Fruit fly (Drosophila melanogaster) whole organism, embryonic: ENCODE results near the gene Hsp70Ba.

Source experiments
- Awh ChIP-seq: fragments of 200-800 bp; sonication (Bioruptor generic); IDR thresholded peaks from 2 replicates; pipeline ENCODE4, ENCODE4 v1.3.6; 2022; ENCODE audit warnings: missing biosample characterization, missing genetic modification characterization
- B-H1 ChIP-seq: fragments of 200-800 bp; sonication (Bioruptor generic); IDR thresholded peaks from 3 replicates; pipeline ENCODE4 v1.3.6; 2022; ENCODE audit warnings: missing biosample characterization, missing genetic modification characterization
- CG10274 ChIP-seq: fragments of 200-800 bp; sonication (Bioruptor generic); optimal IDR thresholded peaks from 3 replicates; lab custom pipeline; 2017; ENCODE audit warnings: missing biosample characterization, mild to moderate bottlenecking, missing genetic modification characterization
- CG10431 ChIP-seq: fragments of 200-800 bp; sonication (Bioruptor generic); optimal IDR thresholded peaks from 3 replicates; lab custom pipeline; 2018; ENCODE audit warnings: missing biosample characterization, mild to moderate bottlenecking, missing genetic modification characterization
- CG10462 ChIP-seq: fragments of 200-800 bp; sonication (Bioruptor generic); optimal IDR thresholded peaks from 2 replicates; lab custom pipeline; 2016; ENCODE audit warnings: missing biosample characterization, missing genetic modification characterization
- CG10565 ChIP-seq: fragments of 200-800 bp; sonication (Bioruptor generic); optimal IDR thresholded peaks from 3 replicates; lab custom pipeline; 2016; ENCODE audit warnings: missing biosample characterization, mild to moderate bottlenecking, missing genetic modification characterization
- CG11504 ChIP-seq: fragments of 200-800 bp; sonication (Bioruptor generic); optimal IDR thresholded peaks from 3 replicates; lab custom pipeline; 2019; ENCODE audit warnings: missing biosample characterization, mild to moderate bottlenecking, missing genetic modification characterization, moderate library complexity
- CG14667 ChIP-seq: fragments of 200-800 bp; sonication (Bioruptor generic); IDR thresholded peaks from 2 replicates; pipeline ENCODE4 v1.3.6; 2022; ENCODE audit warnings: missing biosample characterization, missing genetic modification characterization
- CG1647 ChIP-seq: fragments of 200-800 bp; sonication (Bioruptor generic); optimal IDR thresholded peaks from 3 replicates; lab custom pipeline; 2016; ENCODE audit warnings: missing biosample characterization, missing genetic modification characterization
- CG17328 ChIP-seq: fragments of 200-800 bp; sonication (Bioruptor generic); IDR thresholded peaks from 2 replicates; pipeline ENCODE4 v1.3.6; 2022; ENCODE audit warnings: missing biosample characterization, missing genetic modification characterization
- CG17612 ChIP-seq: fragments of 200-800 bp; sonication (Bioruptor generic); IDR thresholded peaks from 2 replicates; pipeline ENCODE4 v1.3.6; 2022; ENCODE audit warnings: missing biosample characterization, missing genetic modification characterization
- CG17802 ChIP-seq: fragments of 200-800 bp; sonication (Bioruptor generic); optimal IDR thresholded peaks from 2 replicates; lab custom pipeline; 2018; ENCODE audit warnings: missing biosample characterization, mild to moderate bottlenecking, missing genetic modification characterization, moderate library complexity
- CG18599 ChIP-seq: fragments of 200-800 bp; sonication (Bioruptor generic); optimal IDR thresholded peaks from 3 replicates; lab custom pipeline; 2017; ENCODE audit warnings: missing biosample characterization, missing genetic modification characterization, mild to moderate bottlenecking, moderate library complexity, missing genetic modification reagents
- CG2120 ChIP-seq: fragments of 200-800 bp; sonication (Bioruptor generic); optimal IDR thresholded peaks from 3 replicates; lab custom pipeline; 2016; ENCODE audit warnings: missing biosample characterization, missing genetic modification characterization
- CG31224 ChIP-seq: fragments of 200-800 bp; sonication (Bioruptor generic); IDR thresholded peaks from 2 replicates; pipeline ENCODE4 v1.3.6; 2022; ENCODE audit warnings: missing biosample characterization, missing genetic modification characterization
- CG6175 ChIP-seq: fragments of 200-800 bp; sonication (Bioruptor generic); IDR thresholded peaks from 3 replicates; pipeline ENCODE4 v1.3.6; 2022; ENCODE audit warnings: missing biosample characterization, missing genetic modification characterization
- CG7987 ChIP-seq: fragments of 200-800 bp; sonication (Bioruptor generic); optimal IDR thresholded peaks from 2 replicates; lab custom pipeline; 2018; ENCODE audit warnings: missing biosample characterization, mild to moderate bottlenecking, missing genetic modification characterization, moderate library complexity
- CG8924 ChIP-seq: fragments of 200-800 bp; optimal IDR thresholded peaks from 3 replicates; lab custom pipeline; 2019; ENCODE audit warnings: missing biosample characterization, mild to moderate bottlenecking, missing genetic modification characterization, moderate library complexity
- CG8944 ChIP-seq: fragments of 200-800 bp; sonication (Bioruptor generic); optimal IDR thresholded peaks from 3 replicates; lab custom pipeline; 2016; ENCODE audit warnings: missing biosample characterization, missing genetic modification characterization
- Deaf1 ChIP-seq: fragments of 200-800 bp; optimal IDR thresholded peaks from 3 replicates; lab custom pipeline; 2019; ENCODE audit warnings: missing biosample characterization, mild to moderate bottlenecking, missing genetic modification characterization, moderate library complexity
- Dfd ChIP-seq, 2 experiments: fragments of >200 bp; optimal IDR thresholded peaks; 2 replicates each; lab custom pipeline; 2017; ENCODE audit warnings: missing biosample characterization in 2 of 2, missing genetic modification characterization in 2 of 2
- Dip3 ChIP-seq: fragments of 200-800 bp; sonication (Bioruptor generic); optimal IDR thresholded peaks from 3 replicates; lab custom pipeline; 2016; ENCODE audit warnings: missing biosample characterization, missing genetic modification characterization
- Elba2 ChIP-seq: fragments of 200-800 bp; sonication (Bioruptor generic); optimal IDR thresholded peaks from 3 replicates; lab custom pipeline; 2016; ENCODE audit warnings: missing biosample characterization, missing genetic modification characterization
- HLHmδ ChIP-seq: fragments of 200-800 bp; sonication (Bioruptor generic); optimal IDR thresholded peaks from 2 replicates; lab custom pipeline; 2018; ENCODE audit warnings: missing biosample characterization, mild to moderate bottlenecking, missing genetic modification characterization, moderate library complexity
- Jarid2 ChIP-seq: fragments of 200-800 bp; sonication (Bioruptor generic); optimal IDR thresholded peaks from 3 replicates; lab custom pipeline; 2017; ENCODE audit warnings: mild to moderate bottlenecking, missing biosample characterization, missing genetic modification reagents, missing genetic modification characterization
- Lpt ChIP-seq: fragments of >200 bp; optimal IDR thresholded peaks from 2 replicates; lab custom pipeline; 2018; ENCODE audit warnings: missing biosample characterization, missing genetic modification characterization
- MBD-R2 ChIP-seq: fragments of 200-800 bp; sonication (Bioruptor generic); IDR thresholded peaks from 2 replicates; pipeline ENCODE4 v1.3.6; 2022; ENCODE audit warnings: missing biosample characterization, missing genetic modification characterization
- MESR4 ChIP-seq: fragments of 200-800 bp; sonication (Bioruptor generic); optimal IDR thresholded peaks from 2 replicates; lab custom pipeline; 2018; ENCODE audit warnings: missing biosample characterization, mild to moderate bottlenecking, missing genetic modification characterization, moderate library complexity
- NC2β ChIP-seq: fragments of 200-800 bp; sonication (Bioruptor generic); optimal IDR thresholded peaks from 2 replicates; lab custom pipeline; 2016; ENCODE audit warnings: missing biosample characterization, missing genetic modification characterization
- Opbp ChIP-seq: fragments of 200-800 bp; sonication (Bioruptor generic); IDR thresholded peaks from 3 replicates; pipeline ENCODE4 v1.3.6; 2022; ENCODE audit warnings: missing biosample characterization, missing genetic modification characterization; ENCODE audit not compliant: partially characterized antibody
- Rx ChIP-seq: fragments of 200-800 bp; sonication (Bioruptor generic); IDR thresholded peaks from 2 replicates; pipeline ENCODE4 v1.3.6; 2022; ENCODE audit warnings: missing biosample characterization, missing genetic modification characterization
- Usf ChIP-seq: fragments of 200-800 bp; sonication (Bioruptor generic); optimal IDR thresholded peaks from 2 replicates; lab custom pipeline; 2017; ENCODE audit warnings: missing genotype, missing biosample characterization, missing genetic modification characterization
- ac ChIP-seq: fragments of 200-800 bp; sonication (Bioruptor generic); optimal IDR thresholded peaks from 3 replicates; lab custom pipeline; 2017; ENCODE audit warnings: missing biosample characterization, mild to moderate bottlenecking, missing genetic modification characterization
- bsh ChIP-seq, 2 experiments: fragments of 200-800 bp; sonication (Bioruptor generic); optimal IDR thresholded peaks; 2 replicates each; lab custom pipeline; 2017 to 2018; ENCODE audit warnings: mild to moderate bottlenecking in 2 of 2, missing biosample characterization in 2 of 2, missing genetic modification characterization in 2 of 2, moderate library complexity in 1 of 2
- cad ChIP-seq: fragments of >200 bp; optimal IDR thresholded peaks from 2 replicates; lab custom pipeline; 2017; ENCODE audit warnings: missing biosample characterization, missing genetic modification characterization
- cg ChIP-seq: fragments of 200-800 bp; sonication (Bioruptor generic); optimal IDR thresholded peaks from 3 replicates; lab custom pipeline; 2019; ENCODE audit warnings: missing biosample characterization, mild to moderate bottlenecking, missing genetic modification characterization, moderate library complexity
- crc ChIP-seq: fragments of 200-800 bp; sonication (Bioruptor generic); optimal IDR thresholded peaks from 2 replicates; lab custom pipeline; 2016; ENCODE audit warnings: missing biosample characterization, missing genetic modification characterization
- dimm ChIP-seq: fragments of 200-800 bp; sonication (Bioruptor generic); IDR thresholded peaks from 2 replicates; pipeline ENCODE4 v1.3.6; 2022; ENCODE audit warnings: missing biosample characterization, missing genetic modification characterization
- gcm2 ChIP-seq: fragments of 200-800 bp; sonication (Bioruptor generic); optimal IDR thresholded peaks from 2 replicates; lab custom pipeline; 2016; ENCODE audit warnings: missing biosample characterization, missing genetic modification characterization
- gsb-n ChIP-seq: fragments of 200-800 bp; sonication (Bioruptor generic); optimal IDR thresholded peaks from 3 replicates; lab custom pipeline; 2018; ENCODE audit warnings: missing biosample characterization, mild to moderate bottlenecking, missing genetic modification characterization
- inv ChIP-seq: fragments of 200-800 bp; sonication (Bioruptor generic); IDR thresholded peaks from 2 replicates; pipeline ENCODE4 v1.3.6; 2022; ENCODE audit warnings: missing biosample characterization, missing genetic modification characterization; ENCODE audit not compliant: partially characterized antibody
- jing ChIP-seq: fragments of 200-800 bp; sonication (Bioruptor generic); optimal IDR thresholded peaks from 2 replicates; lab custom pipeline; 2018; ENCODE audit warnings: missing biosample characterization, mild to moderate bottlenecking, missing genetic modification characterization
- kni ChIP-seq: fragments of 200-800 bp; sonication (Bioruptor generic); optimal IDR thresholded peaks from 3 replicates; lab custom pipeline; 2017; ENCODE audit warnings: mild to moderate bottlenecking, missing biosample characterization, missing genetic modification reagents, missing genetic modification characterization
- knrl ChIP-seq: fragments of 200-800 bp; sonication (Bioruptor generic); IDR thresholded peaks from 3 replicates; pipeline ENCODE4 v1.3.6; 2022; ENCODE audit warnings: missing biosample characterization, missing genetic modification characterization; ENCODE audit not compliant: partially characterized antibody
- otp ChIP-seq: fragments of 200-800 bp; sonication (Bioruptor generic); IDR thresholded peaks from 3 replicates; pipeline ENCODE4, ENCODE4 v1.3.6; 2022; ENCODE audit warnings: missing biosample characterization, missing genetic modification characterization
- schlank ChIP-seq: fragments of 200-800 bp; sonication (Bioruptor generic); optimal IDR thresholded peaks from 2 replicates; lab custom pipeline; 2018; ENCODE audit warnings: missing biosample characterization, mild to moderate bottlenecking, missing genetic modification characterization
- toy ChIP-seq: fragments of 200-800 bp; sonication (Bioruptor generic); IDR thresholded peaks from 2 replicates; pipeline ENCODE4 v1.3.6; 2022; ENCODE audit warnings: missing biosample characterization, missing genetic modification characterization
- trem ChIP-seq: fragments of 200-800 bp; optimal IDR thresholded peaks from 3 replicates; lab custom pipeline; 2019; ENCODE audit warnings: missing biosample characterization, mild to moderate bottlenecking, missing genetic modification characterization, moderate library complexity

Hsp70Ba gene

DNA sequence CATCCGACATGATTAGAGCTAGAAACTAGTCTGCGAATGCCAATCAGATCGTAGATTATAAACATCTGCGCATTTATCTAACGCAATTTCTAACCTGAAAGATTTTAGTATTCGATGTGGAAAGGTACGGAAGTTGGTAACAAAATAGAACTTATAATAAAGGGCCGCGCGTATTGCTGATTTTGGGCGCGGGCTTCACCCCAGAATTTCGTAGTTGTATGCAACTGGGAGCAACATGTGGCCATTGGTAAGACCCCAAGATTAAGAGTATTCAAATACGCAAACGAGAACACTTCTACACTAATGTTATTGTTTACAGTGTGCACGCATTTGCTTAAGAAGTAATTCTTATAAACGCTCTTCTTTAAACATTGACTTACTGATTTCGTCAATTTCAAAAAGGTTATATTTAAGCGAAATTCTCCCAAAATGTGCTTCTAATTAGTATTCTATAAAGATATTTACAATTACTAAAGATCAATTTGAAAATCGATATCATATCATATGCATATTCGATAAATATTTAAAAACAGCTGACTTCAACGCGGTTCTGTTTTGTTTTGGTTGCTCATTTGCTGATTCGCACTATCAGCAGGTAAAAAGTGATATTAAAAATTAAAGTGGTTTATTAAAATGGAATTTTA lies 7.6 kb downstream of the Hsp70Ba start, which contains the start of the genes CG5961 and Polr3C (continued):
- peak; percentile 15 for TF ChIP-seq CG8924
- TF ChIP-seq trem (tag; lab: Kevin White, UChicago), result peak; percentile 61
- TF ChIP-seq, all 482 proteins: peak for 56

DNA sequence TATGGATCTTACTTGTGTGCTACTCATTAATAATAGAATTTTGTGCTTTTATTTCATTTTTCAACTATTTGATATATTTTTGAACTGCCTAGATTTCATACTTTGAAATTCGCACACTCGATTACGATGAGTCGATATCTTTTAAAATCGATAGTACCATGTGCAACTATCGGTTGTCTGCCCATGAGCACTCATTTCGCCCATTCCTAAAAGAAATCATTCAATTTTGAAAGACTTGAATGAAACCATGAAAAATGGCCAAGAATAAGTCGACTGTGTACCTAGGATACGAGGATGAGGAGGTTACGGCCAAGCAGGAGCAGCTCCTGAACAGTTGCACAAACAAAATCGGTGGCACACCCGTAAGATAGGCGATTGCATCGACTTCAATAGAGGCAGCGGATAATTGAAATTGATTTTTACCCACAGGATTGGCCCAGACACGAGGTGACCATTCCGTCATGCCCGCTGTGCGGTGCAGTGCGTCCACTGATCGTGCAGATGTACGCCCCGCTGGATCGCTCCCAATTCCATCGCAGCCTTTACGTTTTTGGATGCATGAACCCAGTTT lies 11.1 kb downstream of the Hsp70Ba start, which contains the start of gene trus:
TSS of gene trus (plus strand) at position 204 of the 571 bp plus-strand sequence.
- no peak for TF ChIP-seq cad (GFP tag; lab: Kevin White, UChicago)
- no peak for TF ChIP-seq CG17612 (GFP tag; lab: Robert Waterston, UW)
- no peak for TF ChIP-seq Rx (GFP tag; lab: Robert Waterston, UW)
- peak; percentile 77; the same call in 2 of the 3 replicates for TF ChIP-seq knrl
- TF ChIP-seq ac, result no peak
- TF ChIP-seq CG17328 (GFP tag; lab: Robert Waterston, UW), result no peak
- TF ChIP-seq toy (GFP tag; lab: Robert Waterston, UW), result no peak
- no peak for TF ChIP-seq CG10565 (GFP tag; lab: Kevin White, UChicago)
- no peak for TF ChIP-seq otp (GFP tag; lab: Robert Waterston, UW)
- no peak for TF ChIP-seq Deaf1
- TF ChIP-seq CG10274 (GFP tag; lab: Kevin White, UChicago), result no peak
- no peak for TF ChIP-seq CG10431 (GFP tag; lab: Kevin White, UChicago)
- TF ChIP-seq CG6175 (GFP tag; lab: Robert Waterston, UW), result no peak
- TF ChIP-seq dimm (GFP tag; lab: Robert Waterston, UW), result no peak
- TF ChIP-seq cg (GFP tag; lab: Kevin White, UChicago), result no peak
- TF ChIP-seq MESR4 (GFP tag; lab: Kevin White, UChicago), result peak; percentile 79
- no peak for TF ChIP-seq NC2β (GFP tag; lab: Kevin White, UChicago)
- TF ChIP-seq CG7987 (GFP tag; lab: Kevin White, UChicago), result no peak
- TF ChIP-seq gcm2 (GFP tag; lab: Kevin White, UChicago), result no peak
- no peak for TF ChIP-seq bsh (GFP tag; optimal IDR thresholded peaks at IDR 0.05; lab: Kevin White, UChicago)
- TF ChIP-seq Jarid2 (GFP tag; lab: Kevin White, UChicago), result no peak
- peak; percentile 75 for TF ChIP-seq MBD-R2 (GFP tag; lab: Robert Waterston, UW)
- no peak for TF ChIP-seq CG18599
- no peak for TF ChIP-seq Elba2 (GFP tag; lab: Kevin White, UChicago)
- peak; percentile 4 for TF ChIP-seq CG2120 (GFP tag; lab: Kevin White, UChicago)
- TF ChIP-seq CG17802 (tag; lab: Kevin White, UChicago), result no peak
- TF ChIP-seq jing (GFP tag; lab: Kevin White, UChicago), result no peak
- no peak for TF ChIP-seq schlank
- no peak for TF ChIP-seq Usf
- no peak for TF ChIP-seq CG8944
- no peak for TF ChIP-seq Awh (GFP tag; lab: Robert Waterston, UW)
- TF ChIP-seq B-H1, result no peak
- TF ChIP-seq Dip3 (GFP tag; lab: Kevin White, UChicago), result no peak
- no peak for TF ChIP-seq crc (GFP tag; lab: Kevin White, UChicago)
- TF ChIP-seq kni, result no peak
- TF ChIP-seq CG1647, result no peak
- no peak for TF ChIP-seq Dfd (GFP tag; optimal IDR thresholded peaks at IDR 0.05; lab: Kevin White, UChicago)
- TF ChIP-seq gsb-n (tag; lab: Kevin White, UChicago), result no peak
- no peak for TF ChIP-seq CG14667
- TF ChIP-seq CG10462 (GFP tag; lab: Kevin White, UChicago), result no peak
- no peak for TF ChIP-seq CG31224 (GFP tag; lab: Robert Waterston, UW)
- no peak for TF ChIP-seq Lpt (GFP tag; lab: Kevin White, UChicago)
- TF ChIP-seq CG11504 (tag; lab: Kevin White, UChicago), result no peak
- TF ChIP-seq Opbp (GFP tag; lab: Robert Waterston, UW), result peak; percentile 89
- TF ChIP-seq HLHmδ (GFP tag; lab: Kevin White, UChicago), result no peak
- peak; percentile 69 for TF ChIP-seq inv
